Fruit fly (Drosophila melanogaster): ENCODE data around the gene CG15564.

The CG15564 gene

DNA sequence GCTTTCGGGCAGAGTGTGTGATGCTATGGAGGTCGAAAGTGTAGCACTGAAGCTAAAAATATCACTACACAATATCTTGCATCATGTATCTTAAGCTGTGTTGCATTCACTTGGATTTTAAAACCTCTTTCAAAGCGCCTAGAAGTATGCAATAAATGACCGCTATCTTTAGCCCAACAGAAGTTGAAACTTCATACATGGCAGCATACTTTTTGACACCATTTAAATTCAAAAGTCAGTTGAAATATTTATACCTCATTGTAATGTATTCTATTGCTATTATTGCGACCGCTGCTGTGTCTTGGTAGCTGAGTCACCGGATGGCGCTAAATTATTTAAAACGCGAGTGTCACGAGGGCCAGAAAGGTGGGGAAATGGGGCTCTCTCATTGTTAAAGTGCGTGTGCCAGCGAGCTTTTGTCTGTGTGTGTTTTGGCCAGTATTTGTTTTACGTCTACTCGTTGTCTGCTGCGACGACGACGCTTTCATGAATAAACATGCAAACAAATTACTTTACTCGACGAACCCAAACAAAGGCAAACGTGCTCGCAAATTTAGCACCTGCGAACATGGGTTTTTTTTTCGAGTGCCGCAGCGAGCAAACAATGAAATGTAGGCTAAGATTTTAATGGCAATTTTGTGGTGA is 35.7 kb upstream of the CG15564 start (continued):
- TF ChIP-seq p53 (GFP tag; optimal IDR thresholded peaks at IDR 0.05) (peak; percentile 32), CG8290 (GFP tag; optimal IDR thresholded peaks at IDR 0.05) (peak; percentile 83), CG8290 (tag; optimal IDR thresholded peaks at IDR 0.05) (peak in 1 of 2 experiments; percentile 72), CG6175 (GFP tag; IDR thresholded peaks at IDR 0.05) (no peak), hkb (optimal IDR thresholded peaks at IDR 0.05) (no peak), hkb (GFP tag; IDR thresholded peaks at IDR 0.05) (0 out of 2 replicates have a peak, but pooled peaks have one; percentile 20), Hr51 (GFP tag; optimal IDR thresholded peaks at IDR 0.05) (peak in 1 of 2 experiments; percentile 34), CG12155 (GFP tag; optimal IDR thresholded peaks at IDR 0.05) (no peak)

dm6 chr3R:31265430-31265829 is 30.3 kb upstream of the CG15564 start, which contains the start of gene ppk24:
Gene ppk24 (plus strand): TSS chr3R:31265730.
- TF ChIP-seq CG6765 (GFP tag; optimal IDR thresholded peaks at IDR 0.05) (no peak), Med (GFP tag) (peak; percentile 17)

- TF ChIP-seq Abd-B (GFP tag; optimal IDR thresholded peaks at IDR 0.05) (peak; percentile 16), Med (GFP tag) (peak; percentile 84), CG2199 (GFP tag; IDR thresholded peaks at IDR 0.05) (peak; percentile 78; the same call in 2 of the 3 replicates), ken (GFP tag; IDR thresholded peaks at IDR 0.05) (no peak), btn (GFP tag; optimal IDR thresholded peaks at IDR 0.05) (no peak), Ets97D (GFP tag; optimal IDR thresholded peaks at IDR 0.05) (peak; percentile 97), pum (GFP tag; optimal IDR thresholded peaks at IDR 0.05) (no peak), stwl (tag; optimal IDR thresholded peaks at IDR 0.05) (peak; percentile 85), CG7987 (GFP tag; optimal IDR thresholded peaks at IDR 0.05) (peak; percentile 30), Eip74EF (GFP tag; optimal IDR thresholded peaks at IDR 0.05) (peak in 1 of 2 experiments; percentile 30), CG13624 (GFP tag; optimal IDR thresholded peaks at IDR 0.05) (peak; percentile 20), CG4424 (GFP tag; optimal IDR thresholded peaks at IDR 0.05) (peak; percentile 0), CG18599 (GFP tag; optimal IDR thresholded peaks at IDR 0.05) (no peak), lov (optimal IDR thresholded peaks at IDR 0.05) (no peak), lov (GFP tag; IDR thresholded peaks at IDR 0.05) (0 out of 3 replicates have a peak, but pooled peaks have one; percentile 23), abd-A (tag; optimal IDR thresholded peaks at IDR 0.05) (no peak), Blimp-1 (GFP tag; optimal IDR thresholded peaks at IDR 0.05) (peak; percentile 63), Ets65A (GFP tag) (peak; percentile 7), sens (GFP tag) (peak; percentile 58), CG32532 (GFP tag; IDR thresholded peaks at IDR 0.05) (peak; percentile 6; the same call in 1 of the 2 replicates), br (optimal IDR thresholded peaks at IDR 0.05) (no peak), bcd (GFP tag; optimal IDR thresholded peaks at IDR 0.05) (peak; percentile 11), Atf-2 (GFP tag; optimal IDR thresholded peaks at IDR 0.05) (no peak), ftz-f1 (GFP tag; optimal IDR thresholded peaks at IDR 0.05) (peak; percentile 75), CG18011 (GFP tag; optimal IDR thresholded peaks at IDR 0.05) (peak; percentile 95), CG8281 (tag; optimal IDR thresholded peaks at IDR 0.05) (peak; percentile 2), trem (tag; optimal IDR thresholded peaks at IDR 0.05) (no peak), onecut (GFP tag; IDR thresholded peaks at IDR 0.05) (no peak), Rfx (GFP tag; IDR thresholded peaks at IDR 0.05) (peak; percentile 39; the same call in 1 of the 2 replicates), CG15514 (GFP tag; optimal IDR thresholded peaks at IDR 0.05) (peak; percentile 63), CG7839 (tag; optimal IDR thresholded peaks at IDR 0.05) (peak; percentile 22), CG12769 (tag; optimal IDR thresholded peaks at IDR 0.05) (no peak), Doc3 (GFP tag; IDR thresholded peaks at IDR 0.05; ENCODE audit: partially characterized antibody) (0 out of 3 replicates have a peak, but pooled peaks have one; percentile 21), az2 (GFP tag; optimal IDR thresholded peaks at IDR 0.05) (no peak), ato (GFP tag; IDR thresholded peaks at IDR 0.05; ENCODE audit: partially characterized antibody) (no peak), caup (GFP tag; optimal IDR thresholded peaks at IDR 0.05; ENCODE audit: severe bottlenecking) (peak; percentile 18)
Observed at dm6 chr3R:31263934-31264333, 28.8 kb upstream of the CG15564 start.

Measured in whole organism, embryonic.